Worm (Caenorhabditis elegans): ENCODE results near the gene acl-7.

- TF ChIP-seq lin-13 (GFP tag; optimal IDR thresholded peaks at IDR 0.05) (no peak), egl-27 (tag; optimal IDR thresholded peaks at IDR 0.05) (no peak), R02D3.7 (tag; optimal IDR thresholded peaks at IDR 0.05) (no peak), ztf-4 (tag; optimal IDR thresholded peaks at IDR 0.05) (no peak), nhr-6 (tag; optimal IDR thresholded peaks at IDR 0.05) (no peak), lin-39 (tag; optimal IDR thresholded peaks at IDR 0.05) (no peak), ZK546.5 (tag; optimal IDR thresholded peaks at IDR 0.05) (no peak)
These were observed 39.9 kb downstream of the acl-7 start, which contains the start of gene Y46G5A.34 for ce11 chrII:12776379-12776778.

Measured in whole organism, L2 larva.